Worm (Caenorhabditis elegans): Measurements from ENCODE around the gene dlat-2.

dlat-2 gene

ce11 chrIV:17387442-17387967 is 7.1 kb downstream of the dlat-2 start, which contains the start of gene T02D1.8:
Gene T02D1.8 (minus strand): TSS chrIV:17387492.
- peak; percentile 74 for TF ChIP-seq fos-1 (tag; optimal IDR thresholded peaks at IDR 0.05)
- no peak for TF ChIP-seq unc-39 (tag; optimal IDR thresholded peaks at IDR 0.05)
- TF ChIP-seq nhr-237 (tag; optimal IDR thresholded peaks at IDR 0.05), result no peak

ce11 chrIV:17395910-17396309 is 15.5 kb downstream of the dlat-2 start, which contains the start of gene sru-15:
Gene sru-15 (plus strand): TSS chrIV:17396210.
- TF ChIP-seq sma-9 (GFP tag; optimal IDR thresholded peaks at IDR 0.05) (no peak), sma-9 (tag; optimal IDR thresholded peaks at IDR 0.05) (no peak), dmd-4 (tag; optimal IDR thresholded peaks at IDR 0.05) (no peak), zag-1 (tag; optimal IDR thresholded peaks at IDR 0.05) (no peak), F13H6.1 (tag; optimal IDR thresholded peaks at IDR 0.05) (no peak), nhr-21 (tag; optimal IDR thresholded peaks at IDR 0.05) (no peak), ZK546.5 (tag; optimal IDR thresholded peaks at IDR 0.05) (no peak)

ce11 chrIV:17399455-17399854 is 19.0 kb downstream of the dlat-2 start, which contains the start of gene T02D1.4:
Gene T02D1.4 (plus strand): TSS chrIV:17399755.
- TF ChIP-seq unc-62 (GFP tag; optimal IDR thresholded peaks at IDR 0.05) (no peak), alr-1 (tag; optimal IDR thresholded peaks at IDR 0.05) (no peak), unc-55 (GFP tag; optimal IDR thresholded peaks at IDR 0.05) (no peak), ceh-82 (tag; optimal IDR thresholded peaks at IDR 0.05) (no peak), aly-2 (tag; optimal IDR thresholded peaks at IDR 0.05) (no peak), fos-1 (tag; optimal IDR thresholded peaks at IDR 0.05) (no peak), ztf-4 (tag; optimal IDR thresholded peaks at IDR 0.05) (no peak), ceh-16 (tag; optimal IDR thresholded peaks at IDR 0.05) (no peak), mbf-1 (tag; optimal IDR thresholded peaks at IDR 0.05) (no peak), crh-2 (tag; optimal IDR thresholded peaks at IDR 0.05) (no peak), gmeb-1 (tag; optimal IDR thresholded peaks at IDR 0.05) (no peak), lsy-2 (tag; optimal IDR thresholded peaks at IDR 0.05) (no peak)

- TF ChIP-seq C34F6.9 (tag; optimal IDR thresholded peaks at IDR 0.05) (no peak), fos-1 (tag; optimal IDR thresholded peaks at IDR 0.05) (peak; percentile 10)
Measured at ce11 chrIV:17405530-17405929, 25.1 kb downstream of the dlat-2 start, which contains the start of gene pmp-4. Gene pmp-4 (minus strand): TSS chrIV:17405630.

ce11 chrIV:17406119-17406518 is 25.7 kb downstream of the dlat-2 start:
- peak; percentile 10 for TF ChIP-seq crh-2 (tag; optimal IDR thresholded peaks at IDR 0.05)
- peak; percentile 6 for TF ChIP-seq fos-1 (tag; optimal IDR thresholded peaks at IDR 0.05)
- no peak for TF ChIP-seq ztf-4 (tag; optimal IDR thresholded peaks at IDR 0.05)
- peak; percentile 3 for TF ChIP-seq gmeb-1 (tag; optimal IDR thresholded peaks at IDR 0.05)
- peak; percentile 57 for TF ChIP-seq blmp-1 (tag; optimal IDR thresholded peaks at IDR 0.05; ENCODE audit: insufficient read depth)
- no peak for TF ChIP-seq F13H6.1 (tag; optimal IDR thresholded peaks at IDR 0.05)
- TF ChIP-seq nhr-129 (tag; optimal IDR thresholded peaks at IDR 0.05), result peak; percentile 19
- peak; percentile 54 for TF ChIP-seq sma-9 (GFP tag; optimal IDR thresholded peaks at IDR 0.05)
- TF ChIP-seq sma-9 (tag; optimal IDR thresholded peaks at IDR 0.05), result no peak

ce11 chrIV:17407025-17407424 is 26.6 kb downstream of the dlat-2 start, which contains the start of gene T02D1.7:
Gene T02D1.7 (minus strand): TSS chrIV:17407125.
- TF ChIP-seq nhr-237 (tag; optimal IDR thresholded peaks at IDR 0.05) (no peak), alr-1 (tag; optimal IDR thresholded peaks at IDR 0.05) (no peak), ama-1 (optimal IDR thresholded peaks at IDR 0.05) (no peak), mbf-1 (tag; optimal IDR thresholded peaks at IDR 0.05) (no peak), sma-9 (GFP tag; optimal IDR thresholded peaks at IDR 0.05) (no peak), sma-9 (tag; optimal IDR thresholded peaks at IDR 0.05) (no peak), unc-39 (tag; optimal IDR thresholded peaks at IDR 0.05) (no peak), elt-1 (tag; optimal IDR thresholded peaks at IDR 0.05) (no peak), Y55F3AM.14 (GFP tag; optimal IDR thresholded peaks at IDR 0.05) (no peak), nhr-11 (tag; optimal IDR thresholded peaks at IDR 0.05) (no peak), blmp-1 (tag; optimal IDR thresholded peaks at IDR 0.05; ENCODE audit: insufficient read depth) (no peak), lin-13 (GFP tag; optimal IDR thresholded peaks at IDR 0.05) (no peak), R02D3.7 (tag; optimal IDR thresholded peaks at IDR 0.05) (no peak), nhr-12 (tag; optimal IDR thresholded peaks at IDR 0.05) (no peak), peb-1 (tag; optimal IDR thresholded peaks at IDR 0.05) (no peak), nhr-25 (tag; optimal IDR thresholded peaks at IDR 0.05) (no peak), nhr-77 (tag; optimal IDR thresholded peaks at IDR 0.05) (no peak), ceh-82 (tag; optimal IDR thresholded peaks at IDR 0.05) (no peak), F13H6.1 (tag; optimal IDR thresholded peaks at IDR 0.05) (no peak), mdl-1 (tag; optimal IDR thresholded peaks at IDR 0.05) (no peak), unc-62 (GFP tag; optimal IDR thresholded peaks at IDR 0.05) (no peak)
